Worm (Caenorhabditis elegans): ENCODE results near the gene C54F6.17.

C54F6.17 gene

DNA sequence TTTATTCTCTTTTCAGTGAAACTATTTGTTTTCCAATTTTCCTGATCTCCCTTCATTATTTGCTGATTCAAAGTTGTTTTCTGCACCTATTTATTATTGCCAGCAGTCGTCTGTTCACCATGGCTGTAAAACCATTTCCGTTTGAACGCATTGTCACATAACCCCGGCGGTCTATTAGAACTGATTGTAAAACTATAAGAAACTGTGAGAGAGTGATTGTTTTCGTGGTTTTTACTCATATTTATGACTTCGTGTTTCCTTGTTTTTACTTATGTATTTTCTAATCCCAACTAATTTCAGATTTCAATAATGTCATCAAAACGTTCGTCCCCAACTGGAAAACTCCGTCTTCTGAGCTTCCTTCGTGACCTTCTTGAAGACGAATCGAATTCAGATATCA, 35.7 kb downstream of the C54F6.17 start, which contains the start of gene F19F10.1 (continued):
- TF ChIP-seq dmd-9 (GFP tag; IDR thresholded peaks at IDR 0.05) (no peak), egl-27 (tag; optimal IDR thresholded peaks at IDR 0.05) (no peak), nhr-76 (tag; optimal IDR thresholded peaks at IDR 0.05) (no peak)

DNA sequence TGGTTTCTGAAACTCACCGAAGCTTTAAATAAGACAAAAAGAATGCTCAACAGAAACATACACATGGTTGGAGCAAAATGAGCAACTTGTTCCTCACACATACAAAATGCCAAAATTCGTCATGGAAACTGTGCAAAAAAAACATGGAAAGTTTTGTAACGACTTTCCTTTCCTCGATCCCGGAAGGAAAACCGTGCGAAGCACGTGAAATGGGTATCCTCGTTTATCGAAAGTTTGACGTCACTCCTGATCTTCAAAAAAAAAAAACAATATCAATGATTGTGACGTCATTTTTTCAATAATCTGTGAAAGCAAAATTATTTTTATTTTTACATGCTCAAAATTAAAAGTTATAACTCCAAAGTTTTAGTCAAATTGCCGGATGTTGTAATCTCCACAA, 43.0 kb downstream of the C54F6.17 start, which contains the start of gene clec-212:
Gene clec-212 (minus strand): TSS at position 101 of the 400 bp plus-strand sequence.
- TF ChIP-seq lin-1 (GFP tag; IDR thresholded peaks at IDR 0.05): no peak

DNA sequence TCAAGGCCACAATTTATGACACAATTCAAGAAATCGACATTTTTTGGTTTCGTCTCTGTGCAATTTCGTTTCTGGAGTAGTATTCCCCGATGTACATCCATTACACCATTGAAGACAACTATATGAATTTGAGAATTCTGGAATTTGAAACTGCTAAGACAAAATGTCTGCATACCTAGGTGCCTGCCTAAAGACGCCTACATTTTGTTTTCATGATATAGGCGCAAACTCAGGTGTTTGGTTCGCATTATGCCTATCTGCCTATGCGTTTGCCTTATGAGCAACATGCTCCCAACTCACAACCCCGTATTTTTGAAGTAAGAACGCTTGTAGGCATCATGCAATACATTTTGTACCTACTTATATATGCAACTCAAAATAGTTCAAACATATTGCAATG, 43.7 kb downstream of the C54F6.17 start, which contains the start of gene F19F10.14:
Gene F19F10.14 (minus strand): TSS at position 101 of the 400 bp plus-strand sequence.
- TF ChIP-seq F49E8.2 (tag; optimal IDR thresholded peaks at IDR 0.05; ENCODE audit: borderline replicate concordance) (no peak), zfp-3 (GFP tag; conservative IDR thresholded peaks at IDR 0.05) (no peak)

DNA sequence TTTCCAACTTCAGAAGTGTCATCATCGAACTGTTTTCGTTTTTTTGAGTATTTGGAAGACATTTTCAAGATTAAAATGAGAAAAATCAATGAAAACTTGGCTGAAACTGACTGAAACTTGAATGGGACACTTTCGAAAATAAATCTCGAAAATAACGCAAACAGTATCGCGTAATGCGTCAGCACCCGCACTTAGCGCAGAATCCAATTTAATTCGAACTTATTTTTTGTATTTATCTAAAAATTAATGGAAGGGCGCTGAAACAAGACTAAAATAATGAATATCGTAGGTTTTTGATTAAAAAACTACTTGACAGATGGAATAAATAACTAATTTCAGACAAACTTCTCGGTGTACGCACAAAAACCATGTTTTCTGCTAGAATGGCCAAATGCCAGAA, 48.3 kb downstream of the C54F6.17 start, which contains the start of the genes snu-66 and ints-9:
Gene snu-66 (minus strand): TSS at position 108 of the 400 bp plus-strand sequence.
Gene ints-9 (plus strand): TSS at position 240 of the 400 bp plus-strand sequence.
- TF ChIP-seq dmd-6 (GFP tag; IDR thresholded peaks at IDR 0.05) (0 out of 2 replicates have a peak, but pooled peaks have one; percentile 21), hlh-11 (tag; optimal IDR thresholded peaks at IDR 0.05) (no peak), mep-1 (tag; optimal IDR thresholded peaks at IDR 0.05) (peak; percentile 62), nhr-25 (tag; optimal IDR thresholded peaks at IDR 0.05; ENCODE audit: borderline replicate concordance, insufficient read depth) (no peak), mes-2 (tag; optimal IDR thresholded peaks at IDR 0.05; ENCODE audit: poor library complexity, severe bottlenecking) (peak; percentile 81), hmg-1.1 (GFP tag; IDR thresholded peaks at IDR 0.05) (0 out of 2 replicates have a peak, but pooled peaks have one; percentile 29), php-3 (GFP tag; IDR thresholded peaks at IDR 0.05) (no peak), unc-62 (GFP tag; optimal IDR thresholded peaks at IDR 0.05 in 1 of 2) (no peak), unc-62 (tag; optimal IDR thresholded peaks at IDR 0.05) (no peak), lsy-2 (tag; optimal IDR thresholded peaks at IDR 0.05) (peak in 1 of 2 experiments; percentile 86), nhr-48 (tag; optimal IDR thresholded peaks at IDR 0.05) (peak; percentile 8), nhr-102 (tag; optimal IDR thresholded peaks at IDR 0.05) (peak; percentile 16), spr-1 (tag; optimal IDR thresholded peaks at IDR 0.05) (no peak), egl-27 (tag; optimal IDR thresholded peaks at IDR 0.05) (no peak), T26A8.4 (GFP tag; IDR thresholded peaks at IDR 0.05) (peak; percentile 21; the same call in 1 of the 2 replicates), lir-3 (tag; optimal IDR thresholded peaks at IDR 0.05) (no peak), dve-1 (tag; optimal IDR thresholded peaks at IDR 0.05; ENCODE audit: insufficient read depth) (peak; percentile 52), set-16 (GFP tag; IDR thresholded peaks at IDR 0.05) (no peak), egl-43 (GFP tag; IDR thresholded peaks at IDR 0.05) (no peak), snpc-4 (tag; optimal IDR thresholded peaks at IDR 0.05) (no peak), rbr-2 (tag; optimal IDR thresholded peaks at IDR 0.05) (peak; percentile 55), lin-38 (GFP tag; IDR thresholded peaks at IDR 0.05) (peak; percentile 85), dpl-1 (GFP tag; optimal IDR thresholded peaks at IDR 0.05) (peak; percentile 78), dmd-9 (GFP tag; IDR thresholded peaks at IDR 0.05) (0 out of 2 replicates have a peak, but pooled peaks have one; percentile 48), sdz-12 (GFP tag; optimal IDR thresholded peaks at IDR 0.05) (no peak)

All from whole organism, L4 larva.